Fruit fly (Drosophila melanogaster): Measurements from ENCODE around the gene CG33673.

DNA sequence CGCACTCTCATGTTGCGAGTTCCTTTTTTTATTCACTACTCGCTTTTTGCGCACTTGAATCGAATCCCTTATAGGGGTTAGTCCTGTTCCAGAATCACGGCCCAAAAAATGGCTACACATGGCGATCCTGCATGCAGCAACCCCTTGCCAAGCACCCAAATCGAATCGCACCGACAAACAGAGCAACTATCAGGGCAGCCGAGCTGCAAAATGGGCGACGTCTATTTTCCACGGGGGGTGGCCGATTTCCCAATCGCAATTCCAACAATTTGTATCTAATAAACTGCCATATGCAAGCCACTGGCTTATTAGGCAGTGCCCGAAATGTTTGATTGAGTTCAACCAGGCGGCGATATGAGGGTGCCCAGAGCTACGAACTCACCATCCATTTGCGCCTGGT is 20.8 kb upstream of the CG33673 start:
- TF ChIP-seq CG6792 (GFP tag; optimal IDR thresholded peaks at IDR 0.05) (no peak), Hr38 (GFP tag; optimal IDR thresholded peaks at IDR 0.05) (no peak), lz (GFP tag; optimal IDR thresholded peaks at IDR 0.05) (no peak), Blimp-1 (GFP tag; optimal IDR thresholded peaks at IDR 0.05) (no peak), Smox (GFP tag; optimal IDR thresholded peaks at IDR 0.05) (no peak), Met (GFP tag; optimal IDR thresholded peaks at IDR 0.05) (no peak)

Data from whole organism, prepupa.